Worm (Caenorhabditis elegans): ENCODE measurements around the gene cct-2.

The cct-2 gene

DNA sequence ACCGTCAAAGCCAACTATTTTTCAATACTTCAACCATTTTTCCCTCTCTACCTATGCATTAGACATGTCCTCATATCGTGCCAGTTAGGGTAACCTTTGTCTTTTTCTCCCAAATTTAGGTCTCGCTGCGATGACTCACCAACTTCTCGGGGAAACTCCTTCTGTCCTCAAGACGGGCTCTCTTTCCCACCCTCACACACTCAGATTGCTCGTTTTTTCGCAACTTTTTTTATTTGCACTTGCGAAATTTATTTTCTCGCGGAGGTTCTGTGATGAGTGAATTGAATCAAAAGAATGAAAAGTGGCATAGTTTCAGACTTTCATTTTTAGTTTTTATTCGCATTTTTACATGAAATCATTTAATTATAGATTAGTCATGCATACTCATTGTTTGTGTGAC is 7.2 kb upstream of the cct-2 start:
- TF ChIP-seq lsy-2 (tag; optimal IDR thresholded peaks at IDR 0.05), result no peak
- TF ChIP-seq drap-1 (GFP tag; optimal IDR thresholded peaks at IDR 0.05), result no peak
- TF ChIP-seq ham-2 (GFP tag; optimal IDR thresholded peaks at IDR 0.05), result no peak
- TF ChIP-seq elt-1 (tag; optimal IDR thresholded peaks at IDR 0.05; ENCODE audit: borderline replicate concordance, insufficient read depth), result no peak
- no peak for TF ChIP-seq tbx-8 (GFP tag; optimal IDR thresholded peaks at IDR 0.05)
- TF ChIP-seq lin-13 (tag; optimal IDR thresholded peaks at IDR 0.05), result no peak
- no peak for TF ChIP-seq elt-3 (tag; optimal IDR thresholded peaks at IDR 0.05)
- TF ChIP-seq ceh-43 (GFP tag; optimal IDR thresholded peaks at IDR 0.05), result no peak
- TF ChIP-seq nhr-237 (tag; optimal IDR thresholded peaks at IDR 0.05), result no peak
- TF ChIP-seq nhr-12 (tag; optimal IDR thresholded peaks at IDR 0.05), result no peak
- TF ChIP-seq mab-5 (tag; optimal IDR thresholded peaks at IDR 0.05), result no peak
- no peak for TF ChIP-seq zip-8 (tag; optimal IDR thresholded peaks at IDR 0.05)
- TF ChIP-seq mep-1 (tag; optimal IDR thresholded peaks at IDR 0.05), result no peak

- TF ChIP-seq ces-1 (GFP tag; optimal IDR thresholded peaks at IDR 0.05), result peak; percentile 77
- TF ChIP-seq sptf-1 (tag; optimal IDR thresholded peaks at IDR 0.05), result no peak
Measured at ce11 chrII:8920955-8921354, 6.6 kb upstream of the cct-2 start.

DNA sequence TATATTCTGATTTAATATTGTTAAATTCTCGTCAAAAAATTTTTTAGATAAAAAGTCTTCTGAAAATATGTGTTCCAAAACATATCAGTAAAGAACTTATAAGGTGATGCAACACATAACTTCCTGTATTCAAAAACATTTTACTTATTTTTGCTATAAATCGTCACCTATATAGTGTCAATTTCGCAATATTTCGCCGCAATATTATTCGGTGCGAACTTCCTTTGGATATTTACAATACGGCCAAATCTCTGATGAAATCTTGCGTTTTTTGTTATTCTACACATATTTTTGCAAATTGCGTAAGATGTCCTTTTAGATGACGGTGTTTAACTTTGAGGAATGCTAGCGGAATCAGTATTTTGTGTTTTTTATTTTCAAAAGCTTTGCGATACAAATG is 6.1 kb upstream of the cct-2 start:
- TF ChIP-seq drap-1 (GFP tag; optimal IDR thresholded peaks at IDR 0.05) (no peak), pha-4 (tag; optimal IDR thresholded peaks at IDR 0.05) (no peak), ces-1 (GFP tag; optimal IDR thresholded peaks at IDR 0.05) (no peak), lsy-2 (tag; optimal IDR thresholded peaks at IDR 0.05) (no peak), tbx-8 (GFP tag; optimal IDR thresholded peaks at IDR 0.05) (no peak), ham-2 (GFP tag; optimal IDR thresholded peaks at IDR 0.05) (no peak), sem-2 (GFP tag; optimal IDR thresholded peaks at IDR 0.05) (no peak), mep-1 (tag; optimal IDR thresholded peaks at IDR 0.05) (no peak), nhr-237 (tag; optimal IDR thresholded peaks at IDR 0.05) (no peak), sptf-1 (tag; optimal IDR thresholded peaks at IDR 0.05) (no peak), nhr-12 (tag; optimal IDR thresholded peaks at IDR 0.05) (no peak), lin-13 (tag; optimal IDR thresholded peaks at IDR 0.05) (no peak), flh-1 (GFP tag; optimal IDR thresholded peaks at IDR 0.05) (no peak), mab-5 (tag; optimal IDR thresholded peaks at IDR 0.05) (no peak), unc-120 (tag; optimal IDR thresholded peaks at IDR 0.05; ENCODE audit: poor library complexity, severe bottlenecking) (no peak), ceh-39 (tag; optimal IDR thresholded peaks at IDR 0.05) (no peak)

DNA sequence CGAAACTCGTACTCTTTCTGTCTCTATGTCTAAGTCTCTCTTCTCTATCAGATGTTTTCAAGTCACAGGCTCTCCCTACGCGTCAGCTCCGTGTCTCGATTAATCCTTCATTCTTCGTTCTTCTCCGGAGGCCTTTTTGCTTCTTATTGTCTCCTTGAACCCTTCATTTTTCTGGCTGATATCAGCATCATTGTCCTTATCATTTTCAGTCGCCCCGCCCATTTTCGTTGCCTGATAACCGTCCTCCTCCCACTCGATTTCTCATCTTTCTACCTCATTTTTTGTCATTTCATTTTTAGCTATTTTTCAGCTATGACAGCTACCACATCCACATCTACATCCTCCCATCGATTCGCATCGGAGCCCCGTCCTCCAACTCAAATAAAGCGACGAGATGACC is 5.4 kb upstream of the cct-2 start, which contains the start of gene B0457.6:
Gene B0457.6, plus strand, starts transcription at position 284 of the 400 bp plus-strand sequence.
- no peak for TF ChIP-seq ceh-83 (GFP tag; optimal IDR thresholded peaks at IDR 0.05)
- TF ChIP-seq mls-2 (tag; optimal IDR thresholded peaks at IDR 0.05), result no peak
- TF ChIP-seq ces-1 (GFP tag; optimal IDR thresholded peaks at IDR 0.05), result no peak
- no peak for TF ChIP-seq M03D4.4 (tag; optimal IDR thresholded peaks at IDR 0.05)
- no peak for TF ChIP-seq zip-8 (tag; optimal IDR thresholded peaks at IDR 0.05)
- TF ChIP-seq pha-4 (tag; optimal IDR thresholded peaks at IDR 0.05), result no peak

ce11 chrII:8923187-8923586 is 4.4 kb upstream of the cct-2 start:
- TF ChIP-seq flh-1 (GFP tag; optimal IDR thresholded peaks at IDR 0.05) (no peak), hlh-1 (tag; optimal IDR thresholded peaks at IDR 0.05) (no peak), ceh-83 (GFP tag; optimal IDR thresholded peaks at IDR 0.05) (no peak), nhr-12 (tag; optimal IDR thresholded peaks at IDR 0.05) (no peak), unc-120 (tag; optimal IDR thresholded peaks at IDR 0.05; ENCODE audit: poor library complexity, severe bottlenecking) (no peak), elt-1 (tag; optimal IDR thresholded peaks at IDR 0.05; ENCODE audit: borderline replicate concordance, insufficient read depth) (no peak), bed-3 (GFP tag; optimal IDR thresholded peaks at IDR 0.05) (no peak), pha-4 (tag; optimal IDR thresholded peaks at IDR 0.05) (no peak), lin-13 (tag; optimal IDR thresholded peaks at IDR 0.05) (no peak), cnd-1 (tag; optimal IDR thresholded peaks at IDR 0.05) (no peak), ceh-43 (GFP tag; optimal IDR thresholded peaks at IDR 0.05) (no peak), ham-2 (GFP tag; optimal IDR thresholded peaks at IDR 0.05) (no peak), elt-3 (tag; optimal IDR thresholded peaks at IDR 0.05) (no peak), mab-5 (tag; optimal IDR thresholded peaks at IDR 0.05) (no peak), mep-1 (tag; optimal IDR thresholded peaks at IDR 0.05) (no peak), nhr-28 (tag; optimal IDR thresholded peaks at IDR 0.05) (no peak), sem-2 (GFP tag; optimal IDR thresholded peaks at IDR 0.05) (no peak), lsy-2 (tag; optimal IDR thresholded peaks at IDR 0.05) (no peak), blmp-1 (tag; optimal IDR thresholded peaks at IDR 0.05) (no peak), zip-8 (tag; optimal IDR thresholded peaks at IDR 0.05) (no peak)

- TF ChIP-seq cnd-1 (tag; optimal IDR thresholded peaks at IDR 0.05) (no peak), nhr-237 (tag; optimal IDR thresholded peaks at IDR 0.05) (no peak), ceh-39 (tag; optimal IDR thresholded peaks at IDR 0.05) (no peak), unc-39 (tag; optimal IDR thresholded peaks at IDR 0.05) (no peak), sem-2 (GFP tag; optimal IDR thresholded peaks at IDR 0.05) (no peak), flh-1 (GFP tag; optimal IDR thresholded peaks at IDR 0.05) (no peak), tbx-8 (GFP tag; optimal IDR thresholded peaks at IDR 0.05) (no peak), mab-5 (tag; optimal IDR thresholded peaks at IDR 0.05) (no peak), lin-13 (tag; optimal IDR thresholded peaks at IDR 0.05) (no peak), nhr-76 (tag; optimal IDR thresholded peaks at IDR 0.05) (no peak), elt-3 (tag; optimal IDR thresholded peaks at IDR 0.05) (no peak), ces-1 (GFP tag; optimal IDR thresholded peaks at IDR 0.05) (no peak), ham-2 (GFP tag; optimal IDR thresholded peaks at IDR 0.05) (no peak)
Measured at ce11 chrII:8926451-8926850, 1.1 kb upstream of the cct-2 start, which contains the start of gene B0457.2. Gene B0457.2, minus strand, starts transcription at chrII:8926551.

Data from whole organism, mixed stage, embryonic.